Worm (Caenorhabditis elegans) whole organism, L4/young adult: ENCODE measurements around the gene Y69E1A.4.
"Not testable (repeated sequence)": the region's sequence is repeated elsewhere in the genome, so short reads cannot be mapped to it uniquely, and the experiment has no call there.

Experiments
- W03F9.2 ChIP-seq: fragments of 150-350 bp; optimal IDR thresholded peaks from 2 replicates; lab custom pipeline; 2014; ENCODE audit warnings: missing biosample characterization, missing genetic modification characterization
- dao-5 ChIP-seq: sonication (generic microtip); optimal IDR thresholded peaks from 2 replicates; lab custom pipeline; 2016; ENCODE audit warnings: missing genotype, missing genetic modification characterization, moderate library complexity, missing compliant biosample characterization
- him-1 ChIP-seq: sonication (generic microtip); optimal IDR thresholded peaks from 2 replicates; lab custom pipeline; 2016; ENCODE audit warnings: missing genotype, missing genetic modification reagents, missing genetic modification characterization, missing compliant biosample characterization

Y69E1A.4 gene

ce11 chrIV:10975968-10976367 lies 20.9 kb downstream of the Y69E1A.4 start:
- TF ChIP-seq dao-5 (tag; lab: Kevin White, UChicago) (no peak), W03F9.2 (tag; lab: Kevin White, UChicago) (no peak), him-1 (no peak)

- TF ChIP-seq dao-5 (tag; lab: Kevin White, UChicago) (no peak), him-1 (no peak), W03F9.2 (tag; lab: Kevin White, UChicago) (no peak)
Measured at ce11 chrIV:10978641-10979040, 23.6 kb downstream of the Y69E1A.4 start.

- no peak for TF ChIP-seq W03F9.2 (tag; lab: Kevin White, UChicago)
- TF ChIP-seq him-1: no peak
- TF ChIP-seq dao-5 (tag; lab: Kevin White, UChicago): no peak
Measured at ce11 chrIV:10979689-10980088, 24.6 kb downstream of the Y69E1A.4 start.

ce11 chrIV:10980628-10981027 lies 25.6 kb downstream of the Y69E1A.4 start:
- TF ChIP-seq W03F9.2 (tag; lab: Kevin White, UChicago) (no peak), dao-5 (tag; lab: Kevin White, UChicago) (no peak), him-1 (no peak)

- no peak for TF ChIP-seq dao-5 (tag; lab: Kevin White, UChicago)
- TF ChIP-seq W03F9.2 (tag; lab: Kevin White, UChicago): no peak
Measured at ce11 chrIV:10981761-10982160, 26.7 kb downstream of the Y69E1A.4 start, which contains the start of gene Y43E12A.2. Gene Y43E12A.2 (plus strand): TSS chrIV:10982061.

DNA sequence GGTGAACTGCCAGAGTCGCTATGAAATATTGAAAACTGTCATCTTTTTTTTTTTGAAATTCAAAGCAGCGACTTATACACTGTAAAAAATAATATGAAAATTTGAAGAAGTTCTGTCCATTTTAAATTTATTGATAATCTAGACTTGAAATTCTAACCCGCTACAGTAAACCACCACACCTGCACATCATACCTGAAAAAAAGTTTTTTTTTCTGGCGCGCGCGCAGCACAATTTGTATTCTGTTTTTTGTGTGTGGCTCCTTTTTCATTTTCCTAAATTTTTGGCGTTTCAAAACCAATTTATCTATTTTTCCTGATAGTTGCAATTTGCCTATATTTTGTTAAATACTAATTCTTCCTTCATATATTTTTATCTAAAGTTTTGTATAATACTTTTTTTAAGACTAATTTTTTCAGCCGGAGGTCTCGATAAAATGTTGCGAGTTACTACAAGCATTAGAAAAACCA lies 30.5 kb downstream of the Y69E1A.4 start, which contains the start of gene cyb-2.1:
Gene cyb-2.1, plus strand, starts transcription at position 418 of the 468 bp plus-strand sequence.
- TF ChIP-seq dao-5 (tag; lab: Kevin White, UChicago) (no peak), him-1 (no peak), W03F9.2 (tag; lab: Kevin White, UChicago) (no peak)

DNA sequence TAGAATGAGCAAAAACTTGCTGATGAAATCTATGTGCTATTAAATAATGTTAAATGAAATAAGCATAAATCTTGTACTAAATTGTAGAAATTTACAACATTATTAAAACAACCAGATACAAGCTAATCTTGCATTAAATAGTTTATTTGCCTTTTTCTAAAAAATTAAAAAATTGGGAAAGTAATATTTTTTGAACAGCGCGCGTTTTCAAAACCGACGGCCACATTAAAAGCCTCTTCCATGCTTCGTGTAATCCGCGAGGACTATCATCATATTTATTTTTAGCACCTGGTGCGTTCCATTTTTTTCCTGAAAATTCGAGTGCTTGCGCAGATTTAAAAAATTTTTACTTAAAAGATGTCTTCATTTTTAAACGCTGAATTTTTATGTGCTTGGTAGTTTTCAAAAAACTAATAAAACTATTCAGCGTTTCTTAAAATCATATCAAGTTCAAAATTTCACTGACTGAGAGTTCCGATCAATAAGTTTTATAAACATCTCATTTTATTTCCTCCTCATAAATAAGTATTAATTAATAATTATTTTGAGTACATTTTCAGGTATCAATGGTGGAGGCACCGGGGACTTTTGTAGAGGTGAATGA lies 32.4 kb downstream of the Y69E1A.4 start, which contains the start of gene Y43E12A.3:
Gene Y43E12A.3, plus strand, starts transcription at position 554 of the 604 bp plus-strand sequence.
- TF ChIP-seq dao-5 (tag; lab: Kevin White, UChicago); W03F9.2 (tag; lab: Kevin White, UChicago); him-1: not testable (repeated sequence)

- TF ChIP-seq W03F9.2 (tag; lab: Kevin White, UChicago) (no peak), dao-5 (tag; lab: Kevin White, UChicago) (no peak), him-1 (no peak)
Measured at ce11 chrIV:10990699-10991098, 35.6 kb downstream of the Y69E1A.4 start, which contains the start of gene F13H10.5. Gene F13H10.5 (plus strand): TSS chrIV:10990999.

ce11 chrIV:11001614-11002013 lies 46.6 kb downstream of the Y69E1A.4 start, which contains the start of gene F13H10.9:
Gene F13H10.9 (plus strand): TSS chrIV:11001914.
- TF ChIP-seq dao-5 (tag; lab: Kevin White, UChicago): no peak
- no peak for TF ChIP-seq W03F9.2 (tag; lab: Kevin White, UChicago)
- no peak for TF ChIP-seq him-1

DNA sequence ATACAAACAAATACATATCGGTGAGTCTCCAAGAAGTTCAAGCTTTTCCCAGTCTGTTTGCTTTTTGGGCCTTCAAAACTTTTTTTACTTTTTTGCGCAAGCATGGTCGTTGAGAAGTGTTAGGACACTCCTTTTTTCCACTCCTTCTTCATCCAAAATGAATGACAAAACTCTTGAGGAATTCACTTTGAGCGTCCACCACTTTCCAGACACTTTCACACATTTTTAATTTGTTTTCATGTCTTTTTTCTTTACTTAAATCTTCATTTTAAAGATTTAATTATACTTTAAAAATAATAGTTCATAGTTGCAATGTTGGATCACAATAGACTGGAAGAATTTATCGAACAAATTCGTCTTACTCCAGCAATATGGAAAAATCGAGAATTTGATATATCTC lies 49.2 kb downstream of the Y69E1A.4 start, which contains the start of gene F13H10.1:
Gene F13H10.1, plus strand, starts transcription at position 301 of the 400 bp plus-strand sequence.
- no peak for TF ChIP-seq W03F9.2 (tag; lab: Kevin White, UChicago)
